Worm (Caenorhabditis elegans): ENCODE data around the gene atp-2.

DNA sequence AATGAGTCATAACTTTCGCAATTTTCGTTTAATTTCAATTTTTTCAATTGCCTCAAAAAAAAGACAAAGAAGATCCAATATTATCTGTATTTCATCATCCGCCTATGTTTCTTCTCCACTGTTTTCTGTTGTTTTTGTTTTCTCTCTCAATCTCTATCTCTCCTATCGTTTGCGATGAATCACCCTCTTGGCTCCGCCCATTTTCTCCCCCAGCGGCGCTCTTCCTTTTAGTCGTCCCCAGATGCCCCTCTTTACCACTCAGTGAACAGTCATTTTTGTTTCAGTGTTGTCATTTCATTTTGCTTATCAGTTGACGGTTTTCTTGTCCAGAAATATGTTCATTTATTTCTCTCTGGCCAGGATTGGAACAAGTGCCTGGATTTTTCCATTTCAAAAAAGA, 3.3 kb upstream of the atp-2 start:
- TF ChIP-seq F13H6.1 (tag; optimal IDR thresholded peaks at IDR 0.05) (no peak), ztf-11 (tag; optimal IDR thresholded peaks at IDR 0.05) (no peak), unc-62 (GFP tag; optimal IDR thresholded peaks at IDR 0.05) (no peak), ztf-4 (tag; optimal IDR thresholded peaks at IDR 0.05) (no peak), ceh-82 (tag; optimal IDR thresholded peaks at IDR 0.05) (no peak), ama-1 (optimal IDR thresholded peaks at IDR 0.05) (no peak), dmd-4 (tag; optimal IDR thresholded peaks at IDR 0.05) (no peak), lin-11 (tag; optimal IDR thresholded peaks at IDR 0.05) (no peak), skn-1 (tag; optimal IDR thresholded peaks at IDR 0.05) (no peak)

Data from whole organism, L2 larva.